Worm (Caenorhabditis elegans) whole organism, L2 larva: Measurements from ENCODE around the gene M70.5.

Experiments
- C34F6.9 ChIP-seq: fragments of 150-350 bp; optimal IDR thresholded peaks from 2 replicates; lab custom pipeline; 2014; ENCODE audit warnings: missing biosample characterization, missing genetic modification characterization
- F13H6.1 ChIP-seq: sonication (generic microtip); optimal IDR thresholded peaks from 2 replicates; lab custom pipeline; 2016; ENCODE audit warnings: missing genetic modification characterization, missing compliant biosample characterization
- R02D3.7 ChIP-seq: fragments of 150-350 bp; optimal IDR thresholded peaks from 2 replicates; lab custom pipeline; 2014; ENCODE audit warnings: missing biosample characterization, missing genetic modification characterization
- aly-2 ChIP-seq: fragments of 150-350 bp; optimal IDR thresholded peaks from 2 replicates; lab custom pipeline; 2014; ENCODE audit warnings: missing biosample characterization, missing genetic modification characterization
- ama-1 ChIP-seq: fragments of 150-350 bp; optimal IDR thresholded peaks from 2 replicates; lab custom pipeline; 2018; ENCODE audit warnings: inconsistent platforms
- blmp-1 ChIP-seq: sonication (generic microtip); optimal IDR thresholded peaks from 2 replicates; lab custom pipeline; 2017; ENCODE audit warnings: missing genetic modification characterization, mild to moderate bottlenecking, missing compliant biosample characterization, antibody characterized with exemption, moderate library complexity; ENCODE audit not compliant: insufficient read depth
- ceh-16 ChIP-seq: fragments of 150-350 bp; optimal IDR thresholded peaks from 2 replicates; lab custom pipeline; 2014; ENCODE audit warnings: missing biosample characterization, missing genetic modification characterization
- crh-2 ChIP-seq: sonication (generic microtip); optimal IDR thresholded peaks from 2 replicates; lab custom pipeline; 2017; ENCODE audit warnings: missing biosample characterization, missing genetic modification characterization
- egl-27 ChIP-seq: sonication (generic microtip); optimal IDR thresholded peaks from 3 replicates; lab custom pipeline; 2017; ENCODE audit warnings: missing biosample characterization, missing genetic modification reagents, missing genetic modification characterization
- elt-3 ChIP-seq: sonication (generic microtip); optimal IDR thresholded peaks from 2 replicates; lab custom pipeline; 2017; ENCODE audit warnings: missing biosample characterization, missing genetic modification characterization
- gmeb-1 ChIP-seq: fragments of 150-350 bp; optimal IDR thresholded peaks from 2 replicates; lab custom pipeline; 2014; ENCODE audit warnings: missing biosample characterization, missing genetic modification characterization
- lin-11 ChIP-seq: fragments of 150-350 bp; sonication (generic microtip); optimal IDR thresholded peaks from 2 replicates; lab custom pipeline; 2014; ENCODE audit warnings: missing biosample characterization, missing genetic modification characterization, inconsistent platforms, mixed read lengths
- lin-39 ChIP-seq: fragments of 150-350 bp; optimal IDR thresholded peaks from 2 replicates; lab custom pipeline; 2014; ENCODE audit warnings: missing biosample characterization, missing genetic modification reagents, missing genetic modification characterization
- lsy-2 ChIP-seq, 2 experiments: fragments of 150-350 bp in 1 of 2; sonication (generic microtip) in 1 of 2; optimal IDR thresholded peaks; 2 replicates each; lab custom pipeline; 2014 to 2017; ENCODE audit warnings: missing biosample characterization in 2 of 2, missing genetic modification characterization in 2 of 2
- mdl-1 ChIP-seq, 2 experiments: fragments of 150-350 bp in 1 of 2; sonication (generic microtip) in 1 of 2; optimal IDR thresholded peaks; 2 replicates each; lab custom pipeline; 2017; ENCODE audit warnings: missing biosample characterization in 2 of 2, missing genetic modification characterization in 2 of 2
- nhr-11 ChIP-seq: fragments of 150-350 bp; optimal IDR thresholded peaks from 2 replicates; lab custom pipeline; 2014; ENCODE audit warnings: missing biosample characterization, missing genetic modification characterization
- nhr-129 ChIP-seq: fragments of 150-350 bp; optimal IDR thresholded peaks from 2 replicates; lab custom pipeline; 2014; ENCODE audit warnings: missing biosample characterization, missing genetic modification characterization
- nhr-21 ChIP-seq: fragments of 150-350 bp; optimal IDR thresholded peaks from 2 replicates; lab custom pipeline; 2014; ENCODE audit warnings: missing biosample characterization, missing genetic modification characterization
- nhr-23 ChIP-seq: fragments of 150-350 bp; optimal IDR thresholded peaks from 2 replicates; lab custom pipeline; 2014; ENCODE audit warnings: missing biosample characterization, missing genetic modification reagents, missing genetic modification characterization
- nhr-237 ChIP-seq: fragments of 150-350 bp; optimal IDR thresholded peaks from 2 replicates; lab custom pipeline; 2014; ENCODE audit warnings: missing biosample characterization, missing genetic modification characterization
- nhr-25 ChIP-seq: fragments of 150-350 bp; sonication (generic microtip); optimal IDR thresholded peaks from 3 replicates; lab custom pipeline; 2014; ENCODE audit warnings: missing biosample characterization, missing genetic modification characterization
- nhr-6 ChIP-seq: fragments of 150-350 bp; optimal IDR thresholded peaks from 2 replicates; lab custom pipeline; 2014; ENCODE audit warnings: missing biosample characterization, missing genetic modification characterization
- sem-4 ChIP-seq: fragments of 150-350 bp; optimal IDR thresholded peaks from 2 replicates; lab custom pipeline; 2014; ENCODE audit warnings: missing biosample characterization, missing genetic modification reagents, missing genetic modification characterization
- skn-1 ChIP-seq: sonication (generic microtip); optimal IDR thresholded peaks from 2 replicates; lab custom pipeline; 2017; ENCODE audit warnings: missing biosample characterization, missing genetic modification characterization
- sma-3 ChIP-seq: sonication (generic microtip); optimal IDR thresholded peaks from 2 replicates; lab custom pipeline; 2016; ENCODE audit warnings: missing genetic modification reagents, missing genetic modification characterization, missing compliant biosample characterization
- unc-39 ChIP-seq: fragments of 150-350 bp; optimal IDR thresholded peaks from 2 replicates; lab custom pipeline; 2014; ENCODE audit warnings: missing biosample characterization, missing genetic modification characterization
- unc-55 ChIP-seq: fragments of 150-350 bp; sonication (generic microtip); optimal IDR thresholded peaks from 3 replicates; lab custom pipeline; 2014; ENCODE audit warnings: missing biosample characterization, missing genetic modification reagents, missing genetic modification characterization
- zag-1 ChIP-seq: fragments of 150-350 bp; optimal IDR thresholded peaks from 2 replicates; lab custom pipeline; 2014; ENCODE audit warnings: missing biosample characterization, missing genetic modification characterization
- ztf-1 ChIP-seq: fragments of 200-800 bp; sonication (Bioruptor generic); conservative IDR thresholded peaks from 2 replicates; pipeline ENCODE4 v1.3.6; 2022; ENCODE audit warnings: missing genetic modification characterization, missing compliant biosample characterization
- ztf-11 ChIP-seq: sonication (generic microtip); optimal IDR thresholded peaks from 2 replicates; lab custom pipeline; 2017; ENCODE audit warnings: missing biosample characterization, missing genetic modification characterization

The M70.5 gene

ce11 chrIV:2316273-2316672 is 40.9 kb upstream of the M70.5 start, which contains the start of gene Y38F2AL.12:
Gene Y38F2AL.12, plus strand, starts transcription at chrIV:2316573.
- TF ChIP-seq sem-4 (tag; lab: Kevin White, UChicago) (no peak), zag-1 (no peak), skn-1 (tag; lab: Kevin White, UChicago) (no peak), nhr-237 (no peak), C34F6.9 (tag; lab: Kevin White, UChicago) (no peak), ama-1 (lab: Kevin White, UChicago) (no peak)
- TF ChIP-seq, all 48 proteins: peak for 0

- no peak for TF ChIP-seq nhr-11 (tag; lab: Kevin White, UChicago)
- TF ChIP-seq nhr-21 (tag; lab: Kevin White, UChicago): no peak
- TF ChIP-seq elt-3: no peak
- no peak for TF ChIP-seq nhr-6 (tag; lab: Kevin White, UChicago)
- TF ChIP-seq ceh-16 (tag; lab: Kevin White, UChicago): no peak
These were observed 40.1 kb upstream of the M70.5 start, which contains the start of gene vha-3 for ce11 chrIV:2315545-2315995. Gene vha-3, minus strand, starts transcription at chrIV:2315945.

ce11 chrIV:2314862-2315261 is 39.4 kb upstream of the M70.5 start:
- TF ChIP-seq nhr-25 (tag; lab: Kevin White, UChicago): peak; percentile 13
- no peak for TF ChIP-seq C34F6.9 (tag; lab: Kevin White, UChicago)
- TF ChIP-seq nhr-11 (tag; lab: Kevin White, UChicago): no peak

- no peak for TF ChIP-seq F13H6.1
- peak; percentile 57 for TF ChIP-seq ama-1 (lab: Kevin White, UChicago)
- TF ChIP-seq aly-2 (tag; lab: Kevin White, UChicago): no peak
- TF ChIP-seq unc-55 (GFP tag; lab: Kevin White, UChicago): peak; percentile 4
- no peak for TF ChIP-seq skn-1 (tag; lab: Kevin White, UChicago)
- TF ChIP-seq ceh-16 (tag; lab: Kevin White, UChicago): no peak
- no peak for TF ChIP-seq egl-27
- no peak for TF ChIP-seq nhr-21 (tag; lab: Kevin White, UChicago)
- TF ChIP-seq sma-3 (GFP tag; lab: Kevin White, UChicago): no peak
These were observed 38.6 kb upstream of the M70.5 start, which contains the start of gene vha-11 for ce11 chrIV:2313721-2314683. Gene vha-11, minus strand, starts transcription at chrIV:2314567.

ce11 chrIV:2311554-2311953 is 36.1 kb upstream of the M70.5 start:
- TF ChIP-seq ztf-11 (no peak), mdl-1 (tag; optimal IDR thresholded peaks at IDR 0.05; lab: Kevin White, UChicago) (no peak), blmp-1 (tag; lab: Kevin White, UChicago) (no peak), nhr-25 (tag; lab: Kevin White, UChicago) (no peak), lin-11 (tag; lab: Kevin White, UChicago) (no peak), nhr-11 (tag; lab: Kevin White, UChicago) (no peak), R02D3.7 (tag; lab: Kevin White, UChicago) (no peak), ztf-1 (GFP tag; lab: Robert Waterston, UW) (no peak), nhr-23 (no peak), sem-4 (tag; lab: Kevin White, UChicago) (no peak), nhr-129 (tag; lab: Kevin White, UChicago) (no peak), unc-39 (tag; lab: Kevin White, UChicago) (no peak), lin-39 (tag; lab: Kevin White, UChicago) (no peak), nhr-237 (no peak)

- TF ChIP-seq nhr-23 (no peak), lsy-2 (tag; optimal IDR thresholded peaks at IDR 0.05; lab: Kevin White, UChicago) (no peak), egl-27 (no peak), gmeb-1 (tag; lab: Kevin White, UChicago) (no peak), crh-2 (tag; lab: Kevin White, UChicago) (no peak), unc-55 (GFP tag; lab: Kevin White, UChicago) (no peak), skn-1 (tag; lab: Kevin White, UChicago) (no peak)
These were observed 32.8 kb upstream of the M70.5 start for ce11 chrIV:2308203-2308602.
